Worm (Caenorhabditis elegans): ENCODE data around the gene R166.3.

Gene R166.3

DNA sequence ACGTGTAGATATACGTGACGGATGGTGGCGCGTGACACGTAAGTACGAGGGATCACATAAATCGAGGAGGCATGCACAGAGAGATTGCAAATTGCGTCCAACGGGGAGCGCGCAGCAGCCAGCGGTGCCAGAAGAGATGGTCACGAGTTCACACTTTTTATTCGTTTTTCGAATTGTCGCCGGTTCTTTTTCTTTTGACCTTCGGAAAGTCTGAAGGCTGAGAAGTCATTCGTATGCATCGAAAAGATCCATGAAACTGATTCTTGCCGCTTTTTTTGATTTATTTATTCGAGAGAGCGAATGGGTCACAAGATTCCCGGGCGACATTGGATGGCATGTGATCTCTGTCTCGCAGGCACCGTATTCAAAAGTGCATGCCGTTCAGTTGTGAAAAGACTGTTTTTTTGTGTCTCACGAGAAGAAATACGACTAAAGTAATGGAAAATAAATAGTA lies 19.9 kb upstream of the R166.3 start:
- TF ChIP-seq sox-2 (GFP tag; IDR thresholded peaks at IDR 0.05) (no peak), unc-42 (tag; optimal IDR thresholded peaks at IDR 0.05) (peak; percentile 49), hlh-30 (tag; optimal IDR thresholded peaks at IDR 0.05; ENCODE audit: insufficient read depth) (peak; percentile 85), ref-2 (tag; optimal IDR thresholded peaks at IDR 0.05) (peak; percentile 34), elt-2 (tag; optimal IDR thresholded peaks at IDR 0.05) (no peak), tbx-7 (tag; optimal IDR thresholded peaks at IDR 0.05) (no peak), ets-4 (tag; optimal IDR thresholded peaks at IDR 0.05) (no peak), ceh-18 (tag; optimal IDR thresholded peaks at IDR 0.05) (peak; percentile 17), nfya-1 (tag; optimal IDR thresholded peaks at IDR 0.05) (peak; percentile 24), tbx-2 (tag; optimal IDR thresholded peaks at IDR 0.05) (peak; percentile 11)

DNA sequence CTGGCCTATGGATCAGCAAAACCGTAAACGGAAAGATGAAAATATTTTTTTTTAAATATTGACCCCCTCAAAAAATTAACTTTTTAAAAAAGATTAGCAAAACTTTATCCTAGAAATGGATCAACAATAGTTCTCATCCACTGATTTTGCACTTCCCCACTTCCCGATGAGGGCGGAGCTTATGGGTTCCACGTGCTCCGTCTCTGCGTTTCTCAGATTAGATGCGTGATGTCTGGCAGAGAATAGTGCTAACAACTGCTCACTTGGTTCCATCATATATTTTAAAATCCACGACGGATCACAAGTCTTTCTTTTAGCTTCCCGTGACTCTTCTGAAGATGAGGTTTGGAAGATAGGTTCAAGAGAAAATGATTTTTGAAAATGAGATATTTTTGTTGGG lies 19.2 kb upstream of the R166.3 start:
- TF ChIP-seq hlh-30 (tag; optimal IDR thresholded peaks at IDR 0.05; ENCODE audit: insufficient read depth) (peak; percentile 50), K09A11.1 (tag; optimal IDR thresholded peaks at IDR 0.05; ENCODE audit: insufficient read depth) (no peak)

DNA sequence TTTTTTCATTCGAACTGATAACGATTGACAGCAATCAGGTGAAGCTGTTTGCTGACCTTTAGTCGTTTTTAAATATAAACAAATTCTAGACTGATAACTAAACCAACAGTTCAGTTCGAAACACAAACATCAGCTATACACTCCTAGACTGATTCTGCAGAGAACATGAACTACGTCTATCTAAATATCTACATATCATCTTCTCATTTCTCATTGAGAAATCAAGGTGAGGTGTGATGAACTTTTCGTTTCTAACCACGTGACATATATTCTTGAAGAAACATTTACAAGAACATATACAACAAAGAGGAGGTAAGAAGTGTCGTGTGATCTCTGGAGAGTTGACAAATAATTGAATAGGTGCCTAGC lies 18.1 kb upstream of the R166.3 start:
- TF ChIP-seq fkh-6 (tag; optimal IDR thresholded peaks at IDR 0.05) = no peak
- peak; percentile 43 for TF ChIP-seq hlh-30 (tag; optimal IDR thresholded peaks at IDR 0.05; ENCODE audit: insufficient read depth)

ce11 chrII:10556550-10557205 lies 17.5 kb upstream of the R166.3 start:
- peak; percentile 25 for TF ChIP-seq elt-2 (tag; optimal IDR thresholded peaks at IDR 0.05)
- TF ChIP-seq C08G9.2 (tag; optimal IDR thresholded peaks at IDR 0.05) = no peak

DNA sequence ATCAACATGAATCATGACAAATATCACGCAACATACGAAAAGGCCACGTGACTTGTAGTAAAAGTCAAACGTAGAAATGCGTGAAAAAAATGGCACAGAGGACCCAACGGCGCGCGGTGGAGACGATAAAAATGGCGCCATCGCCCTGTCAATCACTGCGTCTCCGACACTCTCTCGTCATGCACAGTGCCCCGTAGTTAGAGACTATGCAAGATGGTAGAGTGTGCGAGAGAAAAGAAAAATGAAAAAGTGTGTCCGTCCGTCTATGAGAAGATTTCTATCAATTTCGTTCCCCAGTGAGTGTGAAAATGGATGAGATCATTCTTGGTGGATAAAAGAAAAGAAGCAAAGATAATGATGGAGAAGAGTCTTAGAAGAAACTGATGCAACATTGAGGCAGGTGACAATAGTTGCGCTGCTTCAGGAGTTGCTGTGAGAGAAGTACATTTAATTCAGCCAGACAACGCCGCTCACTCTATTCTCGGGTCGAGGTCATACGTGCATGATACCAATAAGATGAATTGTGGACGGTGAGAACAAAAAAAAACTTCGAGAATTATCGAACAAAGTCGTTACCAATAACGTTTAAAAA lies 16.4 kb upstream of the R166.3 start:
- TF ChIP-seq ceh-31 (tag; optimal IDR thresholded peaks at IDR 0.05) (no peak), ceh-34 (tag; optimal IDR thresholded peaks at IDR 0.05) (no peak), hlh-8 (tag; optimal IDR thresholded peaks at IDR 0.05) (no peak), nhr-232 (tag; optimal IDR thresholded peaks at IDR 0.05) (no peak), unc-55 (GFP tag; optimal IDR thresholded peaks at IDR 0.05) (peak; percentile 92), nfya-1 (tag; optimal IDR thresholded peaks at IDR 0.05) (peak; percentile 4), ceh-18 (tag; optimal IDR thresholded peaks at IDR 0.05) (peak; percentile 55), nhr-11 (tag; optimal IDR thresholded peaks at IDR 0.05) (no peak), syd-9 (tag; optimal IDR thresholded peaks at IDR 0.05) (no peak), fkh-10 (GFP tag; optimal IDR thresholded peaks at IDR 0.05) (no peak), ref-2 (tag; optimal IDR thresholded peaks at IDR 0.05) (peak; percentile 12), tbx-2 (tag; optimal IDR thresholded peaks at IDR 0.05) (peak; percentile 43), ceh-45 (GFP tag; IDR thresholded peaks at IDR 0.05) (no peak), unc-42 (tag; optimal IDR thresholded peaks at IDR 0.05) (no peak)

DNA sequence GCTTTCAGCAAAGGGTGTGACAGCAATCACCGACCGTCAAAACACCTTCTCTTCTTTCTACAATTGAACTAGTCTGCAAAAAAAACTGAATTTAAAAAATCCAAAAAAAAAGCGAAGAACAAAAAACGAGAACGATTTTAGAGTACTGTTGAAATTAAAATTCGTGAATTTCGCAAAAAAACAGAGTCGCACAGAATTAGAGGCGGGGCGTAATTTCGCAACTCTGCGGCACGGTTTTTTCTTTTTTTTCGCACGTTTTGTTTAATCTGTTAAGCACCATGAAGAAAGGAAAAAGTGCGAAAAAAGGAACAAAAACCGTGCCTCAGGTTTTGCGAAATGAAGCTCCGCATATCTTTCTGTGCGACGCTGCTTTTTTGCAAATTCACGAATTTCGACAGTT lies 15.8 kb upstream of the R166.3 start, which contains the start of gene mnk-1:
TSS of gene mnk-1 (minus strand) at position 73 of the 400 bp plus-strand sequence.
- TF ChIP-seq nhr-11 (tag; optimal IDR thresholded peaks at IDR 0.05) = no peak
- TF ChIP-seq ceh-19 (GFP tag; optimal IDR thresholded peaks at IDR 0.05) = no peak
- no peak for TF ChIP-seq fax-1 (tag; optimal IDR thresholded peaks at IDR 0.05)
- TF ChIP-seq ref-2 (tag; optimal IDR thresholded peaks at IDR 0.05) = no peak
- no peak for TF ChIP-seq hlh-30 (tag; optimal IDR thresholded peaks at IDR 0.05; ENCODE audit: insufficient read depth)
- TF ChIP-seq ceh-34 (tag; optimal IDR thresholded peaks at IDR 0.05) = no peak
- TF ChIP-seq unc-55 (GFP tag; optimal IDR thresholded peaks at IDR 0.05) = no peak
- TF ChIP-seq eyg-1 (tag; optimal IDR thresholded peaks at IDR 0.05) = no peak
- no peak for TF ChIP-seq T23F11.4 (GFP tag; optimal IDR thresholded peaks at IDR 0.05)
- no peak for TF ChIP-seq Y22D7AL.16 (tag; optimal IDR thresholded peaks at IDR 0.05)
- TF ChIP-seq rnt-1 (tag; optimal IDR thresholded peaks at IDR 0.05) = no peak
- no peak for TF ChIP-seq ttx-3 (tag; optimal IDR thresholded peaks at IDR 0.05)
- no peak for TF ChIP-seq pha-4 (tag; optimal IDR thresholded peaks at IDR 0.05)
- TF ChIP-seq dve-1 (tag; optimal IDR thresholded peaks at IDR 0.05) = no peak
- TF ChIP-seq unc-3 (GFP tag; conservative IDR thresholded peaks at IDR 0.05) = no peak
- TF ChIP-seq unc-3 (tag; optimal IDR thresholded peaks at IDR 0.05) = no peak
- TF ChIP-seq dmd-4 (tag; optimal IDR thresholded peaks at IDR 0.05; ENCODE audit: borderline replicate concordance) = no peak
- TF ChIP-seq odd-2 (tag; optimal IDR thresholded peaks at IDR 0.05) = no peak
